Fruit fly (Drosophila melanogaster) whole organism, pupa: ENCODE results near the gene CG46523.

Source experiments
- CG12605 ChIP-seq: fragments of 200-800 bp; sonication (Bioruptor generic); IDR thresholded peaks from 2 replicates; pipeline ENCODE4 v1.3.6; 2022; ENCODE audit warnings: missing biosample characterization, missing genetic modification characterization
- CG17806 ChIP-seq: fragments of 200-800 bp; sonication (Bioruptor generic); optimal IDR thresholded peaks from 2 replicates; lab custom pipeline; 2018; ENCODE audit warnings: missing biosample characterization, mild to moderate bottlenecking, missing genetic modification characterization, moderate library complexity
- CG4496 ChIP-seq: fragments of 200-800 bp; sonication (Bioruptor generic); IDR thresholded peaks from 3 replicates; pipeline ENCODE4 v1.3.6; 2022; ENCODE audit warnings: missing biosample characterization, missing genetic modification characterization
- CG9948 ChIP-seq: fragments of 200-800 bp; sonication (Bioruptor generic); optimal IDR thresholded peaks from 2 replicates; lab custom pipeline; 2018; ENCODE audit warnings: missing biosample characterization, mild to moderate bottlenecking, missing genetic modification characterization, moderate library complexity
- EcR ChIP-seq: fragments of 200-800 bp; sonication (Bioruptor generic); optimal IDR thresholded peaks from 3 replicates; lab custom pipeline; 2019; ENCODE audit warnings: missing biosample characterization, missing genetic modification characterization, mild to moderate bottlenecking, moderate library complexity, missing genetic modification reagents
- Ets98B ChIP-seq: fragments of 200-800 bp; sonication (Bioruptor generic); IDR thresholded peaks from 2 replicates; pipeline ENCODE4 v1.3.6; 2022; ENCODE audit warnings: missing biosample characterization, missing genetic modification characterization

DNA sequence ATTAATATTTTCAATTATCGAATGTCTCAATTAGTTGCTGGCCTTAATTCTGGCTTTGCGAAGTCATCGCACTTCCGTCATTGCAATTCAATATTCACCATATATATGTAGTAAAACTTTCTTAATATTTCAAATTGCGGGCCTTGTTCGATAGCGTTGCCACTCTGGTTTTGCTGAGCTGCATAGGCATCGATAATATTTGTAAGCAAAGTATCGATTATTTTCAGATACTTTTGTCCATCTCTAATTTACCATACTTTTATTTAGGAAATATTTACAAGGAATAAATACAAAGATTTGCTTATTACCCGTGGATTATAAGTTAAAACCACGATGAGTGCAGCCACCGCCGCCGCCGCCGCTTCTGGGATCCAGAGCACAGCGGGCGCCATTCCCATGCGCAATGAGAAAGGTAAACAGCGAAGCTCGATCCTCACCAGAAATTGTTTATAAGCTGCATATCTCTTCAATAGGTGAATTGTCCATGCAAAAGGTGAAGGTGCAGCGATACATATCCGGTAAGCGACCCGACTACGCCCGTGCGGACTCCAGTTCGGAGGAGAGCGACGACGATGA lies 2.0 kb upstream of the CG46523 start, which contains the start of gene Mfap1:
- TF ChIP-seq CG12605 (GFP tag; lab: Robert Waterston, UW): no peak
- TF ChIP-seq EcR (GFP tag; lab: Kevin White, UChicago): no peak
- TF ChIP-seq CG9948 (tag; lab: Kevin White, UChicago): no peak
- TF ChIP-seq Ets98B (GFP tag; lab: Robert Waterston, UW): no peak
- no peak for TF ChIP-seq CG17806
- no peak for TF ChIP-seq CG4496 (GFP tag; lab: Robert Waterston, UW)
